Worm (Caenorhabditis elegans) whole organism, L3 larva: Measurements from ENCODE around the gene clec-32.

Experiments
- R02D3.7 ChIP-seq: fragments of 150-350 bp; optimal IDR thresholded peaks from 2 replicates; lab custom pipeline; 2014; ENCODE audit warnings: missing biosample characterization, missing genetic modification characterization
- ZK546.5 ChIP-seq: sonication (generic microtip); optimal IDR thresholded peaks from 2 replicates; lab custom pipeline; 2017; ENCODE audit warnings: missing biosample characterization, missing genetic modification characterization
- ama-1 ChIP-seq: fragments of 150-350 bp; optimal IDR thresholded peaks from 2 replicates; lab custom pipeline; 2018
- ceh-28 ChIP-seq: fragments of 150-350 bp; optimal IDR thresholded peaks from 2 replicates; lab custom pipeline; 2014; ENCODE audit warnings: missing biosample characterization, missing genetic modification reagents, missing genetic modification characterization
- ceh-82 ChIP-seq: fragments of 150-350 bp; optimal IDR thresholded peaks from 2 replicates; lab custom pipeline; 2014; ENCODE audit warnings: missing biosample characterization, missing genetic modification characterization
- ceh-9 ChIP-seq: sonication (generic microtip); optimal IDR thresholded peaks from 2 replicates; lab custom pipeline; 2018; ENCODE audit warnings: missing biosample characterization, missing genetic modification characterization
- daf-12 ChIP-seq: fragments of 150-350 bp; optimal IDR thresholded peaks from 2 replicates; lab custom pipeline; 2014; ENCODE audit warnings: missing biosample characterization, missing genetic modification reagents, missing genetic modification characterization
- egl-5 ChIP-seq: fragments of 150-350 bp; optimal IDR thresholded peaks from 2 replicates; lab custom pipeline; 2017; ENCODE audit warnings: missing biosample characterization, missing genetic modification reagents, missing genetic modification characterization, inconsistent platforms
- elt-1 ChIP-seq: fragments of 150-350 bp; optimal IDR thresholded peaks from 2 replicates; lab custom pipeline; 2014; ENCODE audit warnings: missing biosample characterization, missing genetic modification characterization
- elt-2 ChIP-seq: sonication (generic microtip); optimal IDR thresholded peaks from 2 replicates; lab custom pipeline; 2016; ENCODE audit warnings: missing genetic modification reagents, mild to moderate bottlenecking, missing genetic modification characterization, missing compliant biosample characterization
- elt-3 ChIP-seq, 3 experiments: fragments of 150-350 bp in 1 of 3; sonication (generic microtip) in 2 of 3; optimal IDR thresholded peaks; 2 replicates in 2 of 3; 4 replicates in 1 of 3; lab custom pipeline; 2014 to 2017; ENCODE audit warnings: missing biosample characterization in 3 of 3, missing genetic modification characterization in 3 of 3
- fkh-10 ChIP-seq: sonication (generic microtip); optimal IDR thresholded peaks from 2 replicates; lab custom pipeline; 2017; ENCODE audit warnings: missing biosample characterization, missing genetic modification reagents, missing genetic modification characterization
- fkh-2 ChIP-seq: fragments of 150-350 bp; optimal IDR thresholded peaks from 2 replicates; lab custom pipeline; 2014; ENCODE audit warnings: missing biosample characterization, missing genetic modification reagents, missing genetic modification characterization
- fos-1 ChIP-seq: fragments of 150-350 bp; optimal IDR thresholded peaks from 2 replicates; lab custom pipeline; 2014; ENCODE audit warnings: missing biosample characterization, missing genetic modification characterization
- jun-1 ChIP-seq: fragments of 150-350 bp; optimal IDR thresholded peaks from 2 replicates; lab custom pipeline; 2014; ENCODE audit warnings: missing biosample characterization, missing genetic modification reagents, missing genetic modification characterization
- lin-15B ChIP-seq: fragments of 150-350 bp; optimal IDR thresholded peaks from 2 replicates; lab custom pipeline; 2014; ENCODE audit warnings: missing biosample characterization, missing genetic modification characterization
- lin-39 ChIP-seq: fragments of 150-350 bp; optimal IDR thresholded peaks from 2 replicates; lab custom pipeline; 2018; ENCODE audit warnings: missing biosample characterization, missing genetic modification reagents, missing genetic modification characterization
- lsy-12 ChIP-seq: sonication (generic microtip); optimal IDR thresholded peaks from 2 replicates; lab custom pipeline; 2016; ENCODE audit warnings: mild to moderate bottlenecking, missing genetic modification characterization, missing compliant biosample characterization
- mdl-1 ChIP-seq: fragments of 150-350 bp; optimal IDR thresholded peaks from 2 replicates; lab custom pipeline; 2014; ENCODE audit warnings: missing biosample characterization, missing genetic modification characterization
- mml-1 ChIP-seq: fragments of 150-350 bp; sonication (generic microtip); optimal IDR thresholded peaks from 3 replicates; lab custom pipeline; 2014; ENCODE audit warnings: missing biosample characterization, missing genetic modification characterization
- nfya-1 ChIP-seq: sonication (generic microtip); optimal IDR thresholded peaks from 2 replicates; lab custom pipeline; 2017; ENCODE audit warnings: missing genetic modification characterization, mild to moderate bottlenecking, missing compliant biosample characterization, antibody characterized with exemption, moderate library complexity; ENCODE audit not compliant: insufficient read depth
- nhr-23 ChIP-seq: fragments of 150-350 bp; optimal IDR thresholded peaks from 2 replicates; lab custom pipeline; 2014; ENCODE audit warnings: missing biosample characterization, missing genetic modification reagents, missing genetic modification characterization
- nhr-237 ChIP-seq: fragments of 150-350 bp; optimal IDR thresholded peaks from 2 replicates; lab custom pipeline; 2014; ENCODE audit warnings: missing biosample characterization, missing genetic modification characterization
- nhr-28 ChIP-seq: fragments of 150-350 bp; optimal IDR thresholded peaks from 2 replicates; lab custom pipeline; 2014; ENCODE audit warnings: missing biosample characterization, missing genetic modification characterization
- nhr-43 ChIP-seq: sonication (generic microtip); optimal IDR thresholded peaks from 2 replicates; lab custom pipeline; 2016; ENCODE audit warnings: mild to moderate bottlenecking, missing genetic modification characterization, missing compliant biosample characterization; ENCODE audit not compliant: poor library complexity, severe bottlenecking
- nhr-67 ChIP-seq: fragments of 150-350 bp; optimal IDR thresholded peaks from 2 replicates; lab custom pipeline; 2014; ENCODE audit warnings: missing biosample characterization, missing genetic modification characterization
- nhr-76 ChIP-seq: fragments of 150-350 bp; sonication (generic microtip); optimal IDR thresholded peaks from 5 replicates; lab custom pipeline; 2014; ENCODE audit warnings: missing biosample characterization, missing genetic modification characterization
- pqm-1 ChIP-seq: fragments of 150-350 bp; optimal IDR thresholded peaks from 2 replicates; lab custom pipeline; 2017; ENCODE audit warnings: missing biosample characterization, missing genetic modification characterization, inconsistent platforms
- skn-1 ChIP-seq: fragments of 150-350 bp; optimal IDR thresholded peaks from 2 replicates; lab custom pipeline; 2014; ENCODE audit warnings: missing biosample characterization, missing genetic modification characterization
- tbx-2 ChIP-seq: sonication (generic microtip); optimal IDR thresholded peaks from 2 replicates; lab custom pipeline; 2016; ENCODE audit warnings: mild to moderate bottlenecking, missing genetic modification characterization, missing compliant biosample characterization
- unc-39 ChIP-seq: sonication (generic microtip); optimal IDR thresholded peaks from 4 replicates; lab custom pipeline; 2017; ENCODE audit warnings: missing biosample characterization, missing genetic modification characterization
- unc-62 ChIP-seq: fragments of 150-350 bp; sonication (generic microtip); optimal IDR thresholded peaks from 4 replicates; lab custom pipeline; 2014; ENCODE audit warnings: missing biosample characterization, missing genetic modification reagents, missing genetic modification characterization
- ztf-11 ChIP-seq: fragments of 150-350 bp; optimal IDR thresholded peaks from 2 replicates; lab custom pipeline; 2014; ENCODE audit warnings: missing biosample characterization, missing genetic modification characterization

clec-32 gene

ce11 chrV:16840283-16840682 lies 21.3 kb downstream of the clec-32 start:
- TF ChIP-seq ztf-11 (no peak), nhr-67 (tag; lab: Kevin White, UChicago) (no peak), elt-2 (tag; lab: Kevin White, UChicago) (peak; percentile 90), fkh-2 (tag; lab: Kevin White, UChicago) (no peak), jun-1 (tag; lab: Kevin White, UChicago) (peak; percentile 66), pqm-1 (tag; lab: Kevin White, UChicago) (peak; percentile 64), egl-5 (no peak)

ce11 chrV:16838435-16838834 lies 23.2 kb downstream of the clec-32 start:
- TF ChIP-seq unc-62 (GFP tag; lab: Kevin White, UChicago) (no peak), ceh-9 (tag; lab: Kevin White, UChicago) (no peak), fkh-2 (tag; lab: Kevin White, UChicago) (no peak), nhr-28 (tag; lab: Kevin White, UChicago) (no peak), elt-1 (no peak), tbx-2 (tag; lab: Kevin White, UChicago) (no peak), fos-1 (tag; lab: Kevin White, UChicago) (no peak), jun-1 (tag; lab: Kevin White, UChicago) (no peak)

DNA sequence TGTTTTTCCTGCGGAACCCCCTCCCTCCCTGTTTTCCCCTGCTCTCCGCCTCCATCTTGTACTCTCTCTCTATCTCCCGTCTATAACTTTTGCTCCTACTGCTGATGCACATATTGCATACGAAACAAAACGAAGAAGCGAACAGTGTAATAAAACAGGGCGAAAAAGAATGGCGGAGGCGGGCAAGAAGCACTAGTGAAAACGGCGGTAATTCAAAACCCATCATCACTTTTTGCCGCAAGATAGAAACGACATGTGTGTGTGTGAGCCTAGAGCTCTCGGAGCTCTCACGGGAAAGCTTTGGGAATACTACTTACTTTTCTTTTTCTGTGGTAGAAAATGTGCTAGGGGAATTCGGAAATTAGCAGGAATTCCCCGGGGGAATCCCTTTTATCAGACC lies 25.5 kb downstream of the clec-32 start:
- TF ChIP-seq ceh-82 (tag; lab: Kevin White, UChicago) = no peak
- TF ChIP-seq nhr-23 = no peak
- TF ChIP-seq ZK546.5 (tag; lab: Kevin White, UChicago) = no peak
- TF ChIP-seq skn-1 = no peak
- TF ChIP-seq fos-1 (tag; lab: Kevin White, UChicago) = no peak
- TF ChIP-seq nhr-76 = no peak
- TF ChIP-seq lin-15B (tag; lab: Kevin White, UChicago) = no peak
- no peak for TF ChIP-seq ceh-9 (tag; lab: Kevin White, UChicago)
- no peak for TF ChIP-seq nhr-237
- TF ChIP-seq daf-12 (tag; lab: Kevin White, UChicago) = no peak
- TF ChIP-seq nhr-43 (tag; lab: Kevin White, UChicago) = no peak
- no peak for TF ChIP-seq ama-1 (lab: Kevin White, UChicago)

DNA sequence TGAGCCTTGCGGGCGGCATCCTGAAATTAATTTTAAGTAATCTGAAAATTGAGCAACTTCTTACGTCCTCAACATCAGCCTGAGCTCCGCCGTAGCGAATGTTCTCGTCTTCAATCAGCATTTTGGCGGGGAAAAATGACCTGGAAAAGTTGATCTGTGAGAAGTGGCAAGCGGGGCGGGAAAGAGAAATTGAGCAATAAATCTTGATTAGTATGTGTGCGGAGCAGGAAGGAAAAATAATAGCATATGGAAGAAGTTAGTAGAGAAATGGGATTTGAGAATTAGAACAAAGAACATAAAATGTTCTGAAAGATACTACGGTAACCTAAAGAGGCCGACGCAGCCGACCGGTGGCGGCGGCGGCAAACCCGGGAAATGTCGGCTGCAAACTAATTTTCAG lies 26.6 kb downstream of the clec-32 start, which contains the start of gene tni-3:
Gene tni-3, minus strand, starts transcription at position 140 of the 400 bp plus-strand sequence.
- TF ChIP-seq ama-1 (lab: Kevin White, UChicago) (no peak), lin-39 (no peak), nfya-1 (no peak), mml-1 (no peak), ztf-11 (no peak), ceh-82 (tag; lab: Kevin White, UChicago) (no peak), fkh-10 (GFP tag; lab: Kevin White, UChicago) (no peak), lsy-12 (tag; lab: Kevin White, UChicago) (no peak), unc-62 (GFP tag; lab: Kevin White, UChicago) (no peak), elt-3 (tag; optimal IDR thresholded peaks at IDR 0.05; lab: Kevin White, UChicago) (no peak)

- TF ChIP-seq lsy-12 (tag; lab: Kevin White, UChicago) = no peak
- TF ChIP-seq, all 47 proteins: peak for 0
These were observed 27.9 kb downstream of the clec-32 start for ce11 chrV:16833672-16834071.

ce11 chrV:16832865-16833264 lies 28.8 kb downstream of the clec-32 start, which contains the start of gene phy-3:
Gene phy-3, plus strand, starts transcription at chrV:16833165.
- no peak for TF ChIP-seq nfya-1
- TF ChIP-seq R02D3.7 (tag; lab: Kevin White, UChicago) = no peak
- TF ChIP-seq mdl-1 = no peak
- no peak for TF ChIP-seq unc-39 (tag; lab: Kevin White, UChicago)
- no peak for TF ChIP-seq ceh-82 (tag; lab: Kevin White, UChicago)
- TF ChIP-seq unc-62 (GFP tag; lab: Kevin White, UChicago) = no peak
- no peak for TF ChIP-seq ztf-11
- no peak for TF ChIP-seq lin-39
- no peak for TF ChIP-seq ceh-9 (tag; lab: Kevin White, UChicago)
- no peak for TF ChIP-seq ceh-28
- TF ChIP-seq elt-3 (tag; optimal IDR thresholded peaks at IDR 0.05; lab: Kevin White, UChicago) = no peak
- no peak for TF ChIP-seq tbx-2 (tag; lab: Kevin White, UChicago)
- TF ChIP-seq ama-1 (lab: Kevin White, UChicago) = no peak
- no peak for TF ChIP-seq jun-1 (tag; lab: Kevin White, UChicago)
- no peak for TF ChIP-seq mml-1
- TF ChIP-seq, all 47 proteins: peak for 0
